Worm (Caenorhabditis elegans) whole organism, late embryonic: ENCODE data around the gene lgc-13.

ENCODE experiments used
- C08G9.2 ChIP-seq: sonication (generic microtip); optimal IDR thresholded peaks from 2 replicates; lab custom pipeline; 2016; ENCODE audit warnings: mild to moderate bottlenecking, missing genetic modification characterization, moderate library complexity, missing compliant biosample characterization
- C38D4.7 ChIP-seq: fragments of 200-800 bp; sonication (Bioruptor generic); optimal IDR thresholded peaks from 2 replicates; lab custom pipeline; 2018; ENCODE audit warnings: mild to moderate bottlenecking, missing genetic modification characterization, moderate library complexity, missing compliant biosample characterization
- ceh-14 ChIP-seq: sonication (generic microtip); optimal IDR thresholded peaks from 2 replicates; lab custom pipeline; 2016; ENCODE audit warnings: missing genotype, missing genetic modification characterization, missing compliant biosample characterization
- ceh-19 ChIP-seq: fragments of 200-800 bp; sonication (Bioruptor generic); optimal IDR thresholded peaks from 2 replicates; lab custom pipeline; 2018; ENCODE audit warnings: mild to moderate bottlenecking, missing genetic modification characterization, missing compliant biosample characterization
- ceh-31 ChIP-seq: sonication (generic microtip); optimal IDR thresholded peaks from 2 replicates; lab custom pipeline; 2016; ENCODE audit warnings: missing genetic modification characterization, missing compliant biosample characterization
- ceh-34 ChIP-seq: sonication (generic microtip); optimal IDR thresholded peaks from 2 replicates; lab custom pipeline; 2016; ENCODE audit warnings: mild to moderate bottlenecking, missing genetic modification characterization, missing compliant biosample characterization
- ceh-48 ChIP-seq: sonication (generic microtip); optimal IDR thresholded peaks from 2 replicates; lab custom pipeline; 2016; ENCODE audit warnings: missing genetic modification characterization, inconsistent platforms, missing compliant biosample characterization
- che-1 ChIP-seq: sonication (generic microtip); optimal IDR thresholded peaks from 2 replicates; lab custom pipeline; 2016; ENCODE audit warnings: mild to moderate bottlenecking, missing genetic modification characterization, missing compliant biosample characterization
- dmd-4 ChIP-seq: sonication (generic microtip); optimal IDR thresholded peaks from 2 replicates; lab custom pipeline; 2016; ENCODE audit warnings: borderline replicate concordance, missing genetic modification characterization, missing compliant biosample characterization
- elt-2 ChIP-seq: sonication (generic microtip); optimal IDR thresholded peaks from 2 replicates; lab custom pipeline; 2016; ENCODE audit warnings: missing genetic modification reagents, missing genetic modification characterization, missing compliant biosample characterization
- ets-4 ChIP-seq: sonication (generic microtip); optimal IDR thresholded peaks from 2 replicates; lab custom pipeline; 2016; ENCODE audit warnings: missing genetic modification characterization, missing compliant biosample characterization
- fkh-10 ChIP-seq: fragments of 150-350 bp; optimal IDR thresholded peaks from 2 replicates; lab custom pipeline; 2014; ENCODE audit warnings: missing biosample characterization, missing genetic modification reagents, missing genetic modification characterization
- hlh-13 ChIP-seq: fragments of 200-800 bp; sonication (Bioruptor generic); optimal IDR thresholded peaks from 2 replicates; lab custom pipeline; 2018; ENCODE audit warnings: mild to moderate bottlenecking, missing genetic modification characterization, missing compliant biosample characterization
- hlh-30 ChIP-seq: sonication (generic microtip); optimal IDR thresholded peaks from 2 replicates; lab custom pipeline; 2017; ENCODE audit warnings: antibody characterized with exemption, missing genetic modification characterization, missing compliant biosample characterization; ENCODE audit not compliant: insufficient read depth
- hlh-8 ChIP-seq: sonication (generic microtip); optimal IDR thresholded peaks from 2 replicates; lab custom pipeline; 2016; ENCODE audit warnings: missing genotype, missing genetic modification characterization, missing compliant biosample characterization
- lim-6 ChIP-seq: sonication (generic microtip); optimal IDR thresholded peaks from 2 replicates; lab custom pipeline; 2016; ENCODE audit warnings: missing genetic modification characterization, missing compliant biosample characterization
- madf-2 ChIP-seq: sonication (generic microtip); optimal IDR thresholded peaks from 2 replicates; lab custom pipeline; 2017; ENCODE audit warnings: missing genetic modification characterization, missing compliant biosample characterization
- mec-3 ChIP-seq: sonication (generic microtip); optimal IDR thresholded peaks from 2 replicates; lab custom pipeline; 2016; ENCODE audit warnings: borderline replicate concordance, missing genetic modification characterization, missing compliant biosample characterization
- nhr-11 ChIP-seq: fragments of 150-350 bp; optimal IDR thresholded peaks from 2 replicates; lab custom pipeline; 2014; ENCODE audit warnings: missing biosample characterization, missing genetic modification characterization
- nhr-232 ChIP-seq: sonication (generic microtip); optimal IDR thresholded peaks from 2 replicates; lab custom pipeline; 2016; ENCODE audit warnings: missing genetic modification characterization, missing compliant biosample characterization
- npax-4 ChIP-seq: sonication (generic microtip); optimal IDR thresholded peaks from 2 replicates; lab custom pipeline; 2016; ENCODE audit warnings: missing genetic modification characterization, missing compliant biosample characterization
- pat-9 ChIP-seq: fragments of 200-800 bp; sonication (Bioruptor generic); optimal IDR thresholded peaks from 2 replicates; lab custom pipeline; 2018; ENCODE audit warnings: mild to moderate bottlenecking, missing genetic modification characterization, moderate library complexity, missing compliant biosample characterization
- pax-1 ChIP-seq: fragments of 150-350 bp; optimal IDR thresholded peaks from 2 replicates; lab custom pipeline; 2014; ENCODE audit warnings: missing biosample characterization, missing genetic modification characterization
- pros-1 ChIP-seq: fragments of 150-350 bp; optimal IDR thresholded peaks from 2 replicates; lab custom pipeline; 2014; ENCODE audit warnings: missing biosample characterization, missing genetic modification reagents, missing genetic modification characterization
- ref-2 ChIP-seq: sonication (generic microtip); optimal IDR thresholded peaks from 2 replicates; lab custom pipeline; 2016; ENCODE audit warnings: missing genetic modification characterization, missing compliant biosample characterization
- sdc-2 ChIP-seq: sonication (generic microtip); optimal IDR thresholded peaks from 2 replicates; lab custom pipeline; 2016; ENCODE audit warnings: missing genotype, missing genetic modification characterization, missing compliant biosample characterization
- syd-9 ChIP-seq: sonication (generic microtip); optimal IDR thresholded peaks from 2 replicates; lab custom pipeline; 2016; ENCODE audit warnings: mild to moderate bottlenecking, missing genetic modification characterization, moderate library complexity, missing compliant biosample characterization
- ttx-3 ChIP-seq: sonication (generic microtip); optimal IDR thresholded peaks from 2 replicates; lab custom pipeline; 2016; ENCODE audit warnings: missing genetic modification reagents, missing genetic modification characterization, missing compliant biosample characterization
- unc-55 ChIP-seq: sonication (generic microtip); optimal IDR thresholded peaks from 2 replicates; lab custom pipeline; 2017; ENCODE audit warnings: missing biosample characterization, missing genetic modification reagents, missing genetic modification characterization
- zip-5 ChIP-seq: sonication (generic microtip); optimal IDR thresholded peaks from 2 replicates; lab custom pipeline; 2016; ENCODE audit warnings: missing genetic modification characterization, missing compliant biosample characterization

Gene lgc-13

ce11 chrX:12141051-12141450 is 32.1 kb downstream of the lgc-13 start, which contains the start of gene lyst-1:
lyst-1 (minus strand) TSS chrX:12141151.
- TF ChIP-seq mec-3 (tag; lab: Kevin White, UChicago) (no peak), hlh-8 (tag; lab: Kevin White, UChicago) (no peak), nhr-232 (tag; lab: Kevin White, UChicago) (no peak), ceh-19 (no peak), zip-5 (no peak), lim-6 (tag; lab: Kevin White, UChicago) (no peak), dmd-4 (no peak), fkh-10 (no peak), syd-9 (tag; lab: Kevin White, UChicago) (no peak), sdc-2 (tag; lab: Kevin White, UChicago) (no peak), elt-2 (no peak), pros-1 (tag; lab: Kevin White, UChicago) (no peak), ets-4 (tag; lab: Kevin White, UChicago) (no peak), ref-2 (tag; lab: Kevin White, UChicago) (no peak), madf-2 (tag; lab: Kevin White, UChicago) (no peak), npax-4 (tag; lab: Kevin White, UChicago) (no peak), hlh-13 (GFP tag; lab: Kevin White, UChicago) (no peak)

ce11 chrX:12142569-12142968 is 33.6 kb downstream of the lgc-13 start, which contains the start of gene M153.3:
M153.3 (plus strand) TSS chrX:12142869.
- TF ChIP-seq ets-4 (tag; lab: Kevin White, UChicago) (peak; percentile 36), ceh-48 (tag; lab: Kevin White, UChicago) (no peak)

- TF ChIP-seq ceh-19 (no peak), pax-1 (tag; lab: Kevin White, UChicago) (no peak), ttx-3 (no peak), zip-5 (no peak), hlh-30 (tag; lab: Kevin White, UChicago) (no peak), dmd-4 (no peak), fkh-10 (no peak), ceh-34 (tag; lab: Kevin White, UChicago) (no peak), nhr-11 (tag; lab: Kevin White, UChicago) (no peak), ceh-31 (tag; lab: Kevin White, UChicago) (no peak), C38D4.7 (GFP tag; lab: Kevin White, UChicago) (no peak)
- TF ChIP-seq, all 69 proteins: peak for 0
Observed at ce11 chrX:12143693-12144092, 34.7 kb downstream of the lgc-13 start, which contains the start of gene M153.5. M153.5 (plus strand) TSS chrX:12143993.

- TF ChIP-seq unc-55 (GFP tag; lab: Kevin White, UChicago) (no peak), che-1 (no peak)
- TF ChIP-seq, all 69 proteins: peak for 0
Observed at ce11 chrX:12145919-12146318, 37.0 kb downstream of the lgc-13 start.

ce11 chrX:12146453-12147085 is 37.6 kb downstream of the lgc-13 start, which contains the start of gene pycr-1:
pycr-1 (plus strand) TSS chrX:12146832.
- peak; percentile 73 for TF ChIP-seq elt-2
- TF ChIP-seq ets-4 (tag; lab: Kevin White, UChicago): no peak
- TF ChIP-seq, all 69 proteins: peak for 1

ce11 chrX:12149638-12150137 is 40.7 kb downstream of the lgc-13 start, which contains the start of gene znf-474:
znf-474 (plus strand) TSS chrX:12149924.
- no peak for TF ChIP-seq C08G9.2 (tag; lab: Kevin White, UChicago)
- TF ChIP-seq pat-9 (tag; lab: Kevin White, UChicago): no peak
- TF ChIP-seq ceh-14 (tag; lab: Kevin White, UChicago): peak; percentile 6
